Worm (Caenorhabditis elegans): ENCODE results near the gene nspc-17.

Gene nspc-17

ce11 chrX:14478743-14479428 is 46.1 kb downstream of the nspc-17 start, which contains the start of gene M163.11:
TSS of gene M163.11 (plus strand) at chrX:14479378.
- peak; percentile 55 for TF ChIP-seq unc-120 (tag; optimal IDR thresholded peaks at IDR 0.05; ENCODE audit: poor library complexity, severe bottlenecking)
- TF ChIP-seq blmp-1 (tag; optimal IDR thresholded peaks at IDR 0.05), result no peak

DNA sequence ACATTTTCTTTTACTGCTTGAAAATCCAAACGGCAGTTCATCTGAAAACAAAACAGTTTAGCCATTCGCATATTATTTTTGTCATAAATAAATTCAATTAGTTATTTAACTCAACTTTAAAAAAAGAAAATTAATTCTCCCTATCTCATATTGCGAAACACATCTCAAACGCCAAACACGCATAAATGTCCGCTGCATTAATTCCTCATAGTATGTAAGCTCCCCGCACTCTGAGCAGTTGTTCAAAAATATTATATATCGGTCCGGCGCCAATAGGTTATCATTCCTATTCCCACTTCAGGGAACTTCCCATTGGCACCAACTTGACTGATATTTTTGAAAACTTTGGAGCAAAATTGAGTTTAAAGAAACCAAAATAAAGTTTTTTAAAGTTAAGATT is 46.8 kb downstream of the nspc-17 start:
- TF ChIP-seq tbx-8 (GFP tag; optimal IDR thresholded peaks at IDR 0.05), result no peak
- no peak for TF ChIP-seq lsy-2 (tag; optimal IDR thresholded peaks at IDR 0.05)
- TF ChIP-seq unc-120 (tag; optimal IDR thresholded peaks at IDR 0.05; ENCODE audit: poor library complexity, severe bottlenecking), result no peak
- no peak for TF ChIP-seq cnd-1 (tag; optimal IDR thresholded peaks at IDR 0.05)
- no peak for TF ChIP-seq sptf-1 (tag; optimal IDR thresholded peaks at IDR 0.05)
- TF ChIP-seq nhr-2 (tag; optimal IDR thresholded peaks at IDR 0.05), result no peak
- TF ChIP-seq snpc-4 (tag; optimal IDR thresholded peaks at IDR 0.05), result no peak

DNA sequence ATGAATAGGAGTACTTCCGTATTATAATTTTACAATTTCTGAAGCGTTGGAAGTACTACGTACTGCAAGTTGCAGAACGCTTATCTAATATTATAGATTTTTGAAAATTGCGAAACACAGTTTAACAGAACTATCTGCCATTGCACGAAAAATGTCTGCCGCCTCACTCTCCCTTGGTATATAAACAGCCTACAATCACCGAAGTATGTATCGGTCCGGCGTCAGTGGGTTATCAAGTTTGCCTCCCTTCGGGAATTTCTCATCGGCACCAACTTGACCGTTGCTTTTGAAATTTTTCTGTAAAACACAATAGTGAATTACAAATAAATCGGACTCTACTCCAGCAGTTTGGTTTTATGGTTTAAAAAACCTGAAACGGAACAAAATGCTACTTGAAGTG is 47.6 kb downstream of the nspc-17 start:
- TF ChIP-seq pha-4 (tag; optimal IDR thresholded peaks at IDR 0.05) (no peak), ces-1 (GFP tag; optimal IDR thresholded peaks at IDR 0.05) (no peak), flh-1 (GFP tag; optimal IDR thresholded peaks at IDR 0.05) (no peak), lsy-2 (tag; optimal IDR thresholded peaks at IDR 0.05) (no peak), hlh-1 (tag; optimal IDR thresholded peaks at IDR 0.05) (no peak), blmp-1 (tag; optimal IDR thresholded peaks at IDR 0.05) (no peak)

DNA sequence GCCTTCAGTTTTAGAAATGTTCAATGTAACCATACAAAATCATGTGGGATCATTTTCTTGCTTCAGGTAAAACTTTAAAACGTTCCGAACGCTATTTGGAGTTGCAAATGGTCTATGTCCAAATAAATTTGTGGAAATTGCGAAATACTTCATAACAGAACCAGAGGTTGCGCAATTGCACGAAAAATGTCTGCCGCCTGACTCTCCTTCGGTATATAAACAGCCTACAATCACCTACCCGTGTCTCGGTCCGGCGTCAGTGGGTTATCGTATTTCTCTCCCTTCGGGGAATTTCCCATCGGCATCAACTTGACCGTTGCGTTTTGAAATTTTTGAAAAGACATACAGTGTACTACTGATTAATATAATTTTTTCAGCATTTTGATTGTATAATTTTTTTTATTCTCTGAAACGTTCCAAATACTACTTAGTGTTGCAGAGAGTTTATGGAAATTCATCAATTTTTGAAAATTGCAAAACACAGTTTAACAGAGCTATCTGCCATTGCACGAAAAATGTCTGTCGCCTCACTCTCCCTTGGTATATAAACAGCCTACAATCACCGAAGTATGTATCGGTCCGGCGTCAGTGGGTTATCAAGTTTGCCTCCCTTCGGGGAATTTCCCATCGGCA is 48.2 kb downstream of the nspc-17 start:
- TF ChIP-seq lin-32 (GFP tag; optimal IDR thresholded peaks at IDR 0.05) (no peak), elt-3 (tag; optimal IDR thresholded peaks at IDR 0.05) (no peak), flh-1 (GFP tag; optimal IDR thresholded peaks at IDR 0.05) (no peak), zip-8 (tag; optimal IDR thresholded peaks at IDR 0.05) (peak; percentile 51), pha-4 (tag; optimal IDR thresholded peaks at IDR 0.05) (no peak), ceh-43 (GFP tag; optimal IDR thresholded peaks at IDR 0.05) (no peak)

All from whole organism, mixed stage, embryonic.